Worm (Caenorhabditis elegans): ENCODE data around the gene clp-4.

ce11 chrIII:1853944-1854343 lies 35.8 kb upstream of the clp-4 start:
- TF ChIP-seq nhr-28 (tag; optimal IDR thresholded peaks at IDR 0.05): no peak
- TF ChIP-seq aha-1 (tag; optimal IDR thresholded peaks at IDR 0.05): no peak
- no peak for TF ChIP-seq lin-15B (tag; optimal IDR thresholded peaks at IDR 0.05)
